Fruit fly (Drosophila melanogaster) whole organism, embryonic: ENCODE data around the gene sdk.
A peak's percentile ranks its signal among the peaks of the same experiment; 100 is the strongest.

ENCODE experiments used
- CG10209 ChIP-seq: fragments of 200-800 bp; sonication (Bioruptor generic); optimal IDR thresholded peaks from 3 replicates; lab custom pipeline; 2017; ENCODE audit warnings: missing biosample characterization, mild to moderate bottlenecking, missing genetic modification characterization, missing genetic modification reagents
- CG10462 ChIP-seq: fragments of 200-800 bp; sonication (Bioruptor generic); optimal IDR thresholded peaks from 2 replicates; lab custom pipeline; 2016; ENCODE audit warnings: missing biosample characterization, missing genetic modification characterization
- CG11696 ChIP-seq: fragments of 200-800 bp; sonication (Bioruptor generic); IDR thresholded peaks from 2 replicates; pipeline ENCODE4 v1.3.6; 2022; ENCODE audit warnings: missing biosample characterization, missing genetic modification characterization
- CG12155 ChIP-seq: fragments of 200-800 bp; sonication (Bioruptor generic); optimal IDR thresholded peaks from 3 replicates; lab custom pipeline; 2016; ENCODE audit warnings: missing biosample characterization, missing genetic modification characterization
- CG13424 ChIP-seq: fragments of 200-800 bp; sonication (Bioruptor generic); optimal IDR thresholded peaks from 2 replicates; lab custom pipeline; 2019; ENCODE audit warnings: missing biosample characterization, mild to moderate bottlenecking, missing genetic modification characterization, moderate library complexity
- CG13624 ChIP-seq: fragments of 200-800 bp; sonication (Bioruptor generic); optimal IDR thresholded peaks from 2 replicates; lab custom pipeline; 2016; ENCODE audit warnings: missing biosample characterization, missing genetic modification characterization
- CG14014 ChIP-seq: fragments of 200-800 bp; sonication (Bioruptor generic); IDR thresholded peaks from 2 replicates; pipeline ENCODE4 v1.3.6; 2022; ENCODE audit warnings: missing biosample characterization, missing genetic modification characterization
- CG16863 ChIP-seq: fragments of 200-800 bp; sonication (Bioruptor generic); optimal IDR thresholded peaks from 3 replicates; lab custom pipeline; 2016; ENCODE audit warnings: missing biosample characterization, missing genetic modification characterization
- CG30403 ChIP-seq: fragments of 200-800 bp; sonication (Bioruptor generic); optimal IDR thresholded peaks from 3 replicates; lab custom pipeline; 2016; ENCODE audit warnings: missing biosample characterization, missing genetic modification characterization
- CG31388 ChIP-seq: fragments of 200-800 bp; sonication (Bioruptor generic); optimal IDR thresholded peaks from 2 replicates; lab custom pipeline; 2016; ENCODE audit warnings: missing biosample characterization, missing genetic modification characterization
- CG34224 ChIP-seq: fragments of 200-800 bp; sonication (Bioruptor generic); IDR thresholded peaks from 3 replicates; pipeline ENCODE4 v1.3.6; 2022; ENCODE audit warnings: missing biosample characterization, missing genetic modification characterization; ENCODE audit not compliant: partially characterized antibody
- CG3726 ChIP-seq: fragments of 200-800 bp; sonication (Bioruptor generic); IDR thresholded peaks from 3 replicates; pipeline ENCODE4, ENCODE4 v1.3.6; 2022; ENCODE audit warnings: missing biosample characterization, missing genetic modification characterization
- CG42726 ChIP-seq: fragments of 200-800 bp; sonication (Bioruptor generic); IDR thresholded peaks from 2 replicates; pipeline ENCODE4 v1.3.6; 2022; ENCODE audit warnings: missing biosample characterization, missing genetic modification characterization; ENCODE audit not compliant: partially characterized antibody
- CG4424 ChIP-seq: fragments of 200-800 bp; sonication (Bioruptor generic); optimal IDR thresholded peaks from 3 replicates; lab custom pipeline; 2016; ENCODE audit warnings: missing biosample characterization, missing genetic modification characterization
- CG4820 ChIP-seq: fragments of 200-800 bp; sonication (Bioruptor generic); optimal IDR thresholded peaks from 3 replicates; lab custom pipeline; 2016; ENCODE audit warnings: missing biosample characterization, missing genetic modification characterization
- CG5953 ChIP-seq: fragments of 200-800 bp; sonication (Bioruptor generic); IDR thresholded peaks from 2 replicates; pipeline ENCODE4 v1.3.6; 2022; ENCODE audit warnings: missing biosample characterization, missing genetic modification characterization
- CG7786 ChIP-seq: fragments of 200-800 bp; sonication (Bioruptor generic); optimal IDR thresholded peaks from 2 replicates; lab custom pipeline; 2016; ENCODE audit warnings: missing biosample characterization, missing genetic modification characterization
- CG7963 ChIP-seq: fragments of 200-800 bp; sonication (Bioruptor generic); IDR thresholded peaks from 3 replicates; pipeline ENCODE4 v1.3.6; 2022; ENCODE audit warnings: missing biosample characterization, missing genetic modification characterization; ENCODE audit not compliant: partially characterized antibody
- CG8359 ChIP-seq: fragments of 200-800 bp; sonication (Bioruptor generic); optimal IDR thresholded peaks from 2 replicates; lab custom pipeline; 2017; ENCODE audit warnings: missing biosample characterization, mild to moderate bottlenecking, missing genetic modification characterization, borderline replicate concordance
- CTCF ChIP-seq: fragments of 200-800 bp; sonication (Bioruptor generic); optimal IDR thresholded peaks from 2 replicates; lab custom pipeline; 2017; ENCODE audit warnings: missing biosample characterization, mild to moderate bottlenecking, missing genetic modification characterization, moderate library complexity
- D ChIP-seq, 2 experiments: fragments of 200-800 bp in 1 of 2; fragments of >200 bp in 1 of 2; sonication (Bioruptor generic) in 1 of 2; optimal IDR thresholded peaks; 2 replicates in 1 of 2; 3 replicates in 1 of 2; lab custom pipeline; 2017; ENCODE audit warnings: mild to moderate bottlenecking in 1 of 2, missing biosample characterization in 1 of 2, missing genetic modification characterization in 1 of 2, missing genetic modification reagents in 1 of 2
- ERR ChIP-seq: fragments of 200-800 bp; sonication (Bioruptor generic); optimal IDR thresholded peaks from 2 replicates; lab custom pipeline; 2016; ENCODE audit warnings: missing biosample characterization, missing genetic modification characterization
- Elba2 ChIP-seq: fragments of 200-800 bp; sonication (Bioruptor generic); optimal IDR thresholded peaks from 3 replicates; lab custom pipeline; 2016; ENCODE audit warnings: missing biosample characterization, missing genetic modification characterization
- NFAT ChIP-seq: fragments of 200-800 bp; sonication (Bioruptor generic); IDR thresholded peaks from 2 replicates; pipeline ENCODE4 v1.3.6; 2022; ENCODE audit warnings: missing biosample characterization, missing genetic modification characterization
- Oaz ChIP-seq: fragments of 200-800 bp; sonication (Bioruptor generic); IDR thresholded peaks from 2 replicates; pipeline ENCODE4 v1.3.6; 2022; ENCODE audit warnings: missing biosample characterization, missing genetic modification characterization
- Optix ChIP-seq: fragments of 200-800 bp; sonication (Bioruptor generic); IDR thresholded peaks from 3 replicates; pipeline ENCODE4 v1.3.6; 2022; ENCODE audit warnings: missing biosample characterization, missing genetic modification characterization
- Ptx1 ChIP-seq: fragments of 200-800 bp; sonication (Bioruptor generic); IDR thresholded peaks from 2 replicates; pipeline ENCODE4 v1.3.6; 2022; ENCODE audit warnings: missing biosample characterization, missing genetic modification characterization
- Sox102F ChIP-seq: fragments of 200-800 bp; sonication (Bioruptor generic); optimal IDR thresholded peaks from 2 replicates; lab custom pipeline; 2018; ENCODE audit warnings: missing biosample characterization, mild to moderate bottlenecking, missing genetic modification characterization, moderate library complexity
- ara ChIP-seq: fragments of 200-800 bp; sonication (Bioruptor generic); IDR thresholded peaks from 2 replicates; pipeline ENCODE4 v1.3.6; 2022; ENCODE audit warnings: missing biosample characterization, missing genetic modification characterization
- az2 ChIP-seq: fragments of 200-800 bp; sonication (Bioruptor generic); optimal IDR thresholded peaks from 3 replicates; lab custom pipeline; 2016; ENCODE audit warnings: missing biosample characterization, missing genetic modification characterization
- cato ChIP-seq: fragments of 200-800 bp; sonication (Bioruptor generic); optimal IDR thresholded peaks from 2 replicates; lab custom pipeline; 2016; ENCODE audit warnings: missing biosample characterization, missing genetic modification characterization, borderline replicate concordance
- chif ChIP-seq, 2 experiments: fragments of 200-800 bp; sonication (Bioruptor generic); optimal IDR thresholded peaks; 3 replicates each; lab custom pipeline; 2016; ENCODE audit warnings: missing biosample characterization in 2 of 2, missing genetic modification characterization in 2 of 2
- dati ChIP-seq: fragments of 200-800 bp; sonication (Bioruptor generic); IDR thresholded peaks from 2 replicates; pipeline ENCODE4 v1.3.6; 2022; ENCODE audit warnings: missing biosample characterization, missing genetic modification characterization
- dimm ChIP-seq: fragments of 200-800 bp; sonication (Bioruptor generic); IDR thresholded peaks from 2 replicates; pipeline ENCODE4 v1.3.6; 2022; ENCODE audit warnings: missing biosample characterization, missing genetic modification characterization
- dysf ChIP-seq: fragments of 200-800 bp; sonication (Bioruptor generic); IDR thresholded peaks from 3 replicates; pipeline ENCODE4 v1.3.6; 2022; ENCODE audit warnings: missing biosample characterization, missing genetic modification characterization
- gcm ChIP-seq: fragments of 200-800 bp; sonication (Bioruptor generic); optimal IDR thresholded peaks from 2 replicates; lab custom pipeline; 2019; ENCODE audit warnings: missing biosample characterization, mild to moderate bottlenecking, missing genetic modification characterization, moderate library complexity
- gcm2 ChIP-seq: fragments of 200-800 bp; sonication (Bioruptor generic); optimal IDR thresholded peaks from 2 replicates; lab custom pipeline; 2016; ENCODE audit warnings: missing biosample characterization, missing genetic modification characterization
- kah ChIP-seq: fragments of 200-800 bp; sonication (Bioruptor generic); optimal IDR thresholded peaks from 2 replicates; lab custom pipeline; 2018; ENCODE audit warnings: missing biosample characterization, mild to moderate bottlenecking, missing genetic modification characterization
- luna ChIP-seq: fragments of 200-800 bp; sonication (Bioruptor generic); optimal IDR thresholded peaks from 2 replicates; lab custom pipeline; 2016; ENCODE audit warnings: missing biosample characterization, missing genetic modification characterization
- mam ChIP-seq: fragments of 200-800 bp; sonication (Bioruptor generic); optimal IDR thresholded peaks from 3 replicates; lab custom pipeline; 2016; ENCODE audit warnings: missing biosample characterization, missing genetic modification characterization
- oc ChIP-seq: fragments of 200-800 bp; sonication (Bioruptor generic); optimal IDR thresholded peaks from 2 replicates; lab custom pipeline; 2018; ENCODE audit warnings: missing biosample characterization, mild to moderate bottlenecking, missing genetic modification characterization, moderate library complexity
- onecut ChIP-seq: fragments of 200-800 bp; sonication (Bioruptor generic); IDR thresholded peaks from 2 replicates; pipeline ENCODE4 v1.3.6; 2022; ENCODE audit warnings: missing biosample characterization, missing genetic modification characterization
- psq ChIP-seq: fragments of 200-800 bp; sonication (Bioruptor generic); optimal IDR thresholded peaks from 2 replicates; lab custom pipeline; 2017; ENCODE audit warnings: missing biosample characterization, missing genetic modification characterization
- salm ChIP-seq: fragments of 200-800 bp; sonication (Bioruptor generic); optimal IDR thresholded peaks from 2 replicates; lab custom pipeline; 2018; ENCODE audit warnings: missing biosample characterization, mild to moderate bottlenecking, missing genetic modification characterization
- sd ChIP-seq: fragments of 200-800 bp; sonication (Bioruptor generic); optimal IDR thresholded peaks from 3 replicates; lab custom pipeline; 2018; ENCODE audit warnings: missing biosample characterization, mild to moderate bottlenecking, missing genetic modification characterization, moderate library complexity
- seq ChIP-seq: fragments of 200-800 bp; sonication (Bioruptor generic); IDR thresholded peaks from 2 replicates; pipeline ENCODE4 v1.3.6; 2022; ENCODE audit warnings: missing biosample characterization, missing genetic modification characterization
- tap ChIP-seq: fragments of 200-800 bp; optimal IDR thresholded peaks from 3 replicates; lab custom pipeline; 2019; ENCODE audit warnings: missing biosample characterization, mild to moderate bottlenecking, missing genetic modification characterization, moderate library complexity
- vfl ChIP-seq: fragments of 200-800 bp; sonication (Bioruptor generic); optimal IDR thresholded peaks from 2 replicates; lab custom pipeline; 2016; ENCODE audit warnings: missing biosample characterization, missing genetic modification characterization
- vvl ChIP-seq: fragments of 200-800 bp; sonication (Bioruptor generic); IDR thresholded peaks from 2 replicates; pipeline ENCODE4 v1.3.6; 2022; ENCODE audit warnings: missing biosample characterization, missing genetic modification characterization
- wek ChIP-seq: fragments of 200-800 bp; sonication (Bioruptor generic); optimal IDR thresholded peaks from 3 replicates; lab custom pipeline; 2018; ENCODE audit warnings: missing biosample characterization, mild to moderate bottlenecking, missing genetic modification characterization, moderate library complexity

sdk gene

dm6 chrX:755642-756332, 69.2 kb downstream of the sdk start (continued):
- peak; percentile 62; the same call in 1 of the 2 replicates for TF ChIP-seq CG5953 (GFP tag; lab: Robert Waterston, UW)
- peak; percentile 77 for TF ChIP-seq az2
- TF ChIP-seq oc: peak; percentile 68
- TF ChIP-seq CG10462 (GFP tag; lab: Kevin White, UChicago): peak; percentile 6
- TF ChIP-seq dimm (GFP tag; lab: Robert Waterston, UW): peak; percentile 56; the same call in 1 of the 2 replicates
- peak; percentile 72 for TF ChIP-seq CG4424 (GFP tag; lab: Kevin White, UChicago)
- TF ChIP-seq CTCF (GFP tag; lab: Kevin White, UChicago): peak; percentile 8
- TF ChIP-seq salm (tag; lab: Kevin White, UChicago): peak; percentile 44
- TF ChIP-seq NFAT (GFP tag; lab: Robert Waterston, UW): peak; percentile 94
- TF ChIP-seq CG8359: no peak
- peak; percentile 95 for TF ChIP-seq CG13624 (GFP tag; lab: Kevin White, UChicago)
- peak; percentile 84 for TF ChIP-seq CG30403
- peak; percentile 90 for TF ChIP-seq dysf
- TF ChIP-seq gcm (GFP tag; lab: Kevin White, UChicago): peak; percentile 49
- TF ChIP-seq kah (GFP tag; lab: Kevin White, UChicago): peak; percentile 28
- TF ChIP-seq CG7963 (GFP tag; lab: Robert Waterston, UW): no peak
- TF ChIP-seq Sox102F (GFP tag; lab: Kevin White, UChicago): peak; percentile 79
- peak; percentile 75 for TF ChIP-seq CG13424 (tag; lab: Kevin White, UChicago)
- peak; percentile 72 to 74 for TF ChIP-seq chif (GFP tag; optimal IDR thresholded peaks at IDR 0.05; lab: Kevin White, UChicago)
- TF ChIP-seq cato (GFP tag; lab: Kevin White, UChicago): no peak
- peak; percentile 78 for TF ChIP-seq gcm2 (GFP tag; lab: Kevin White, UChicago)
- TF ChIP-seq dati (GFP tag; lab: Robert Waterston, UW): peak; percentile 52; the same call in 1 of the 2 replicates
- TF ChIP-seq Oaz (GFP tag; lab: Robert Waterston, UW): peak; percentile 59; the same call in 1 of the 2 replicates
- TF ChIP-seq CG11696 (GFP tag; lab: Robert Waterston, UW): peak; percentile 70
- no peak for TF ChIP-seq CG34224 (GFP tag; lab: Robert Waterston, UW)
- TF ChIP-seq CG4820 (GFP tag; lab: Kevin White, UChicago): peak; percentile 64
- TF ChIP-seq CG16863 (GFP tag; lab: Kevin White, UChicago): peak; percentile 68
- TF ChIP-seq CG12155: peak; percentile 88
- TF ChIP-seq CG42726 (GFP tag; lab: Robert Waterston, UW): no peak
- peak; percentile 80 for TF ChIP-seq CG10209
- TF ChIP-seq psq (GFP tag; lab: Kevin White, UChicago): peak; percentile 24
- TF ChIP-seq wek (GFP tag; lab: Kevin White, UChicago): peak; percentile 21
- peak; percentile 74 for TF ChIP-seq tap (tag; lab: Kevin White, UChicago)
- peak; percentile 68 for TF ChIP-seq CG31388 (GFP tag; lab: Kevin White, UChicago)
- peak; percentile 69 for TF ChIP-seq sd
- peak; percentile 91 for TF ChIP-seq ERR (GFP tag; lab: Kevin White, UChicago)
- TF ChIP-seq vvl (GFP tag; lab: Robert Waterston, UW): peak; percentile 92
- TF ChIP-seq Optix (GFP tag; lab: Robert Waterston, UW): peak; percentile 73
- 0 out of 3 replicates have a peak, but pooled peaks have one; percentile 61 for TF ChIP-seq CG3726 (GFP tag; lab: Robert Waterston, UW)
- peak; percentile 87 for TF ChIP-seq CG14014 (GFP tag; lab: Robert Waterston, UW)
- TF ChIP-seq seq: peak; percentile 68
- no peak for TF ChIP-seq Elba2 (GFP tag; lab: Kevin White, UChicago)
- peak; percentile 61 for TF ChIP-seq onecut
- peak; percentile 79 for TF ChIP-seq luna (GFP tag; lab: Kevin White, UChicago)
- TF ChIP-seq Ptx1 (GFP tag; lab: Robert Waterston, UW): peak; percentile 86
- no peak for TF ChIP-seq D (optimal IDR thresholded peaks at IDR 0.05; lab: Kevin White, UChicago)
- peak; percentile 32 for TF ChIP-seq D (GFP tag; optimal IDR thresholded peaks at IDR 0.05; lab: Kevin White, UChicago)
- TF ChIP-seq mam (GFP tag; lab: Kevin White, UChicago): peak; percentile 93
- peak; percentile 76 for TF ChIP-seq ara (GFP tag; lab: Robert Waterston, UW)
- peak; percentile 89 for TF ChIP-seq CG7786 (GFP tag; lab: Kevin White, UChicago)
- peak; percentile 87 for TF ChIP-seq vfl (GFP tag; lab: Kevin White, UChicago)
